Worm (Caenorhabditis elegans) whole organism, late embryonic: Measurements from ENCODE around the gene Y22D7AL.7.

Source experiments
- ama-1 ChIP-seq: fragments of 150-350 bp; optimal IDR thresholded peaks from 2 replicates; lab custom pipeline; 2014
- ceh-48 ChIP-seq: sonication (generic microtip); optimal IDR thresholded peaks from 2 replicates; lab custom pipeline; 2016; ENCODE audit warnings: missing genetic modification characterization, inconsistent platforms, missing compliant biosample characterization
- ceh-6 ChIP-seq: fragments of 200-800 bp; sonication (Bioruptor generic); optimal IDR thresholded peaks from 2 replicates; lab custom pipeline; 2018; ENCODE audit warnings: mild to moderate bottlenecking, missing genetic modification characterization, missing compliant biosample characterization
- ceh-9 ChIP-seq: sonication (generic microtip); optimal IDR thresholded peaks from 2 replicates; lab custom pipeline; 2016; ENCODE audit warnings: mild to moderate bottlenecking, missing genetic modification characterization, inconsistent platforms, missing compliant biosample characterization
- dmd-4 ChIP-seq: sonication (generic microtip); optimal IDR thresholded peaks from 2 replicates; lab custom pipeline; 2016; ENCODE audit warnings: borderline replicate concordance, missing genetic modification characterization, missing compliant biosample characterization
- lim-6 ChIP-seq: sonication (generic microtip); optimal IDR thresholded peaks from 2 replicates; lab custom pipeline; 2016; ENCODE audit warnings: missing genetic modification characterization, missing compliant biosample characterization
- nfya-1 ChIP-seq: sonication (generic microtip); optimal IDR thresholded peaks from 2 replicates; lab custom pipeline; 2017; ENCODE audit warnings: missing genetic modification characterization, mild to moderate bottlenecking, missing compliant biosample characterization, antibody characterized with exemption, moderate library complexity
- nhr-11 ChIP-seq: fragments of 150-350 bp; optimal IDR thresholded peaks from 2 replicates; lab custom pipeline; 2014; ENCODE audit warnings: missing biosample characterization, missing genetic modification characterization
- pqm-1 ChIP-seq: sonication (generic microtip); optimal IDR thresholded peaks from 2 replicates; lab custom pipeline; 2016; ENCODE audit warnings: missing genetic modification characterization, missing compliant biosample characterization
- rnt-1 ChIP-seq: sonication (generic microtip); optimal IDR thresholded peaks from 2 replicates; lab custom pipeline; 2016; ENCODE audit warnings: missing genetic modification characterization, missing compliant biosample characterization
- sox-4 ChIP-seq: sonication (generic microtip); optimal IDR thresholded peaks from 2 replicates; lab custom pipeline; 2017; ENCODE audit warnings: mild to moderate bottlenecking, missing genetic modification characterization, inconsistent platforms, missing compliant biosample characterization
- unc-42 ChIP-seq: sonication (generic microtip); optimal IDR thresholded peaks from 2 replicates; lab custom pipeline; 2016; ENCODE audit warnings: missing genotype, missing genetic modification characterization, missing compliant biosample characterization
- unc-55 ChIP-seq: sonication (generic microtip); optimal IDR thresholded peaks from 2 replicates; lab custom pipeline; 2017; ENCODE audit warnings: missing biosample characterization, missing genetic modification reagents, missing genetic modification characterization

- TF ChIP-seq ceh-6 (GFP tag; lab: Kevin White, UChicago) (no peak), lim-6 (tag; lab: Kevin White, UChicago) (no peak), pqm-1 (no peak), ceh-9 (tag; lab: Kevin White, UChicago) (no peak), nfya-1 (tag; lab: Kevin White, UChicago) (no peak), unc-42 (no peak), sox-4 (tag; lab: Kevin White, UChicago) (no peak), ceh-48 (no peak), ama-1 (lab: Kevin White, UChicago) (no peak), nhr-11 (no peak), rnt-1 (tag; lab: Kevin White, UChicago) (no peak), dmd-4 (tag; lab: Kevin White, UChicago) (no peak), unc-55 (GFP tag; lab: Kevin White, UChicago) (no peak)
These were observed 43.6 kb upstream of the Y22D7AL.7 start, which contains the start of gene snf-6 for ce11 chrIII:1532777-1533473.
